Fruit fly (Drosophila melanogaster): ENCODE measurements around the gene Drep4.

dm6 chr2L:13306655-13307054 is 20.4 kb upstream of the Drep4 start, which contains the start of gene CG43779:
- TF ChIP-seq OdsH (GFP tag; optimal IDR thresholded peaks at IDR 0.05), result no peak
- TF ChIP-seq dsx (GFP tag; optimal IDR thresholded peaks at IDR 0.05; ENCODE audit: poor library complexity, severe bottlenecking), result no peak
- TF ChIP-seq CG11902 (GFP tag; optimal IDR thresholded peaks at IDR 0.05), result no peak
- TF ChIP-seq Lpt (GFP tag; optimal IDR thresholded peaks at IDR 0.05), result no peak
- TF ChIP-seq Gug (GFP tag; IDR thresholded peaks at IDR 0.05), result no peak
- no peak for TF ChIP-seq achi (GFP tag; optimal IDR thresholded peaks at IDR 0.05)
- TF ChIP-seq dac (GFP tag; optimal IDR thresholded peaks at IDR 0.05), result no peak
- no peak for TF ChIP-seq CG8119 (GFP tag; IDR thresholded peaks at IDR 0.05)
- TF ChIP-seq CG6276 (GFP tag; optimal IDR thresholded peaks at IDR 0.05), result no peak
- no peak for TF ChIP-seq Sox14 (GFP tag; optimal IDR thresholded peaks at IDR 0.05)
- TF ChIP-seq Hr39 (GFP tag; optimal IDR thresholded peaks at IDR 0.05), result no peak
- TF ChIP-seq CG6854 (GFP tag; optimal IDR thresholded peaks at IDR 0.05), result no peak
- no peak for TF ChIP-seq salr (GFP tag; optimal IDR thresholded peaks at IDR 0.05)
- no peak for TF ChIP-seq CG4318 (GFP tag; optimal IDR thresholded peaks at IDR 0.05)

Measured in whole organism, prepupa.